Worm (Caenorhabditis elegans) whole organism, L3 larva: ENCODE measurements around the gene Y54G2A.38.

Experiments
- egl-27 ChIP-seq: sonication (generic microtip); optimal IDR thresholded peaks from 4 replicates; lab custom pipeline; 2017; ENCODE audit warnings: missing biosample characterization, missing genetic modification reagents, missing genetic modification characterization
- elt-1 ChIP-seq: fragments of 150-350 bp; optimal IDR thresholded peaks from 2 replicates; lab custom pipeline; 2014; ENCODE audit warnings: missing biosample characterization, missing genetic modification characterization

- TF ChIP-seq egl-27 (tag; lab: Kevin White, UChicago): no peak
- TF ChIP-seq elt-1 (tag; lab: Kevin White, UChicago): no peak
These were observed 40.1 kb downstream of the Y54G2A.38 start, which contains the start of gene Y54G2A.10 for ce11 chrIV:2799389-2799788.
